Worm (Caenorhabditis elegans): ENCODE data around the gene scav-4.

DNA sequence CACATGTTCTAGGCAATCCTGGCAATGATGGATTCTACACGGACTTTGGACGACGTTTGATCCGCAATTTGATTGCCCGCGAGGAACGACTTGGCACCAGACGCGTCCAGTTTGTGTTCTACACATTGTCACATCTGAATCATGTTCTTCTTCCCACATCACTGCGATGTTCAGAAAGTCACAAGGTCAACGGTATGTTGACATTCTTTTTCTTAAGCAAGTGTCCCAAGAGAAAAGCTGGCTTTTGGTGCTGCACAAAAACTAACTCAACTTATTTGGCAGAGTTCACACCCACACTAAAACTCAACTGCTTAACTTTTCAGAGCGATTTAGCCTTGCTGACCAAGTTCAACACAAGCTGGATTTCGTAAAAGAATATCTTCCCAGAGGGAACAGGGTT is 3.0 kb upstream of the scav-4 start:
- no peak for TF ChIP-seq nhr-6 (tag; optimal IDR thresholded peaks at IDR 0.05)
- no peak for TF ChIP-seq ZK546.5 (tag; optimal IDR thresholded peaks at IDR 0.05)

Measured in whole organism, L2 larva.